Fruit fly (Drosophila melanogaster) whole organism, embryonic: ENCODE data around the gene CG13138.

ENCODE experiments used
- BEAF-32 ChIP-seq: fragments of 200-800 bp; sonication (Bioruptor generic); optimal IDR thresholded peaks from 3 replicates; lab custom pipeline; 2017; ENCODE audit warnings: missing biosample characterization, missing genetic modification characterization, mild to moderate bottlenecking, moderate library complexity, missing genetic modification reagents
- C15 ChIP-seq: fragments of 200-800 bp; sonication (Bioruptor generic); IDR thresholded peaks from 3 replicates; pipeline ENCODE4 v1.3.6; 2022; ENCODE audit warnings: missing biosample characterization, missing genetic modification characterization
- CG10979 ChIP-seq: fragments of 200-800 bp; sonication (Bioruptor generic); optimal IDR thresholded peaks from 2 replicates; lab custom pipeline; 2018; ENCODE audit warnings: missing biosample characterization, mild to moderate bottlenecking, missing genetic modification characterization, moderate library complexity
- CG1233 ChIP-seq: fragments of 200-800 bp; sonication (Bioruptor generic); optimal IDR thresholded peaks from 4 replicates; lab custom pipeline; 2018; ENCODE audit warnings: missing biosample characterization, mild to moderate bottlenecking, missing genetic modification characterization
- CG14441 ChIP-seq: fragments of 200-800 bp; sonication (Bioruptor generic); IDR thresholded peaks from 2 replicates; pipeline ENCODE4 v1.3.6; 2022; ENCODE audit warnings: missing biosample characterization, missing genetic modification characterization
- CG14860 ChIP-seq: fragments of 200-800 bp; sonication (Bioruptor generic); IDR thresholded peaks from 3 replicates; pipeline ENCODE4 v1.3.6; 2022; ENCODE audit warnings: missing biosample characterization, missing genetic modification characterization; ENCODE audit not compliant: partially characterized antibody
- CG15073 ChIP-seq: fragments of 200-800 bp; sonication (Bioruptor generic); optimal IDR thresholded peaks from 2 replicates; lab custom pipeline; 2016; ENCODE audit warnings: missing biosample characterization, missing genetic modification characterization
- CG17328 ChIP-seq: fragments of 200-800 bp; sonication (Bioruptor generic); IDR thresholded peaks from 2 replicates; pipeline ENCODE4 v1.3.6; 2022; ENCODE audit warnings: missing biosample characterization, missing genetic modification characterization
- CG31441 ChIP-seq: fragments of 200-800 bp; sonication (Bioruptor generic); IDR thresholded peaks from 2 replicates; pipeline ENCODE4 v1.3.6; 2022; ENCODE audit warnings: missing biosample characterization, missing genetic modification characterization
- CG34224 ChIP-seq: fragments of 200-800 bp; sonication (Bioruptor generic); IDR thresholded peaks from 3 replicates; pipeline ENCODE4 v1.3.6; 2022; ENCODE audit warnings: missing biosample characterization, missing genetic modification characterization; ENCODE audit not compliant: partially characterized antibody
- CG34422 ChIP-seq: fragments of 200-800 bp; sonication (Bioruptor generic); IDR thresholded peaks from 3 replicates; pipeline ENCODE4 v1.3.6; 2022; ENCODE audit warnings: missing biosample characterization, missing genetic modification characterization
- CG3726 ChIP-seq: fragments of 200-800 bp; sonication (Bioruptor generic); IDR thresholded peaks from 3 replicates; pipeline ENCODE4, ENCODE4 v1.3.6; 2022; ENCODE audit warnings: missing biosample characterization, missing genetic modification characterization
- CG3838 ChIP-seq: fragments of 200-800 bp; sonication (Bioruptor generic); optimal IDR thresholded peaks from 3 replicates; lab custom pipeline; 2016; ENCODE audit warnings: missing biosample characterization, missing genetic modification characterization
- CG42726 ChIP-seq: fragments of 200-800 bp; sonication (Bioruptor generic); IDR thresholded peaks from 2 replicates; pipeline ENCODE4 v1.3.6; 2022; ENCODE audit warnings: missing biosample characterization, missing genetic modification characterization; ENCODE audit not compliant: partially characterized antibody
- CG4360 ChIP-seq: fragments of 200-800 bp; sonication (Bioruptor generic); IDR thresholded peaks from 2 replicates; pipeline ENCODE4 v1.3.6; 2022; ENCODE audit warnings: missing biosample characterization, missing genetic modification characterization
- CG6654 ChIP-seq: fragments of 200-800 bp; sonication (Bioruptor generic); optimal IDR thresholded peaks from 2 replicates; lab custom pipeline; 2017; ENCODE audit warnings: missing biosample characterization, mild to moderate bottlenecking, missing genetic modification characterization
- CG8089 ChIP-seq: fragments of 200-800 bp; sonication (Bioruptor generic); optimal IDR thresholded peaks from 3 replicates; lab custom pipeline; 2016; ENCODE audit warnings: missing biosample characterization, missing genetic modification characterization
- CG8478 ChIP-seq: fragments of >200 bp; optimal IDR thresholded peaks from 2 replicates; lab custom pipeline; 2018
- CG9817 ChIP-seq: fragments of 200-800 bp; sonication (Bioruptor generic); optimal IDR thresholded peaks from 2 replicates; lab custom pipeline; 2018; ENCODE audit warnings: missing biosample characterization, mild to moderate bottlenecking, missing genetic modification characterization, moderate library complexity
- Camta ChIP-seq: fragments of 200-800 bp; sonication (Bioruptor generic); optimal IDR thresholded peaks from 2 replicates; lab custom pipeline; 2016; ENCODE audit warnings: missing biosample characterization, missing genetic modification characterization
- D ChIP-seq, 2 experiments: fragments of 200-800 bp in 1 of 2; fragments of >200 bp in 1 of 2; sonication (Bioruptor generic) in 1 of 2; optimal IDR thresholded peaks; 2 replicates in 1 of 2; 3 replicates in 1 of 2; lab custom pipeline; 2017; ENCODE audit warnings: mild to moderate bottlenecking in 1 of 2, missing biosample characterization in 1 of 2, missing genetic modification characterization in 1 of 2, missing genetic modification reagents in 1 of 2
- Dbx ChIP-seq: fragments of 200-800 bp; sonication (Bioruptor generic); IDR thresholded peaks from 3 replicates; pipeline ENCODE4 v1.3.6; 2022; ENCODE audit warnings: missing biosample characterization, missing genetic modification characterization
- Doc2 ChIP-seq: fragments of 200-800 bp; sonication (Bioruptor generic); IDR thresholded peaks from 2 replicates; pipeline ENCODE4 v1.3.6; 2022; ENCODE audit warnings: missing biosample characterization, missing genetic modification characterization
- Elba2 ChIP-seq: fragments of 200-800 bp; sonication (Bioruptor generic); optimal IDR thresholded peaks from 3 replicates; lab custom pipeline; 2016; ENCODE audit warnings: missing biosample characterization, missing genetic modification characterization
- H2.0 ChIP-seq: fragments of 200-800 bp; sonication (Bioruptor generic); IDR thresholded peaks from 2 replicates; pipeline ENCODE4 v1.3.6; 2022; ENCODE audit warnings: missing biosample characterization, missing genetic modification characterization
- Ptx1 ChIP-seq: fragments of 200-800 bp; sonication (Bioruptor generic); IDR thresholded peaks from 2 replicates; pipeline ENCODE4 v1.3.6; 2022; ENCODE audit warnings: missing biosample characterization, missing genetic modification characterization
- Spps ChIP-seq: fragments of 200-800 bp; sonication (Bioruptor generic); optimal IDR thresholded peaks from 2 replicates; lab custom pipeline; 2018; ENCODE audit warnings: missing biosample characterization, mild to moderate bottlenecking, missing genetic modification characterization
- bigmax ChIP-seq: fragments of 200-800 bp; sonication (Bioruptor generic); optimal IDR thresholded peaks from 2 replicates; lab custom pipeline; 2018; ENCODE audit warnings: missing biosample characterization, mild to moderate bottlenecking, missing genetic modification characterization
- dan ChIP-seq: fragments of 200-800 bp; sonication (Bioruptor generic); IDR thresholded peaks from 2 replicates; pipeline ENCODE4 v1.3.6; 2022; ENCODE audit warnings: missing biosample characterization, missing genetic modification characterization
- dimm ChIP-seq: fragments of 200-800 bp; sonication (Bioruptor generic); IDR thresholded peaks from 2 replicates; pipeline ENCODE4 v1.3.6; 2022; ENCODE audit warnings: missing biosample characterization, missing genetic modification characterization
- fd102C ChIP-seq: fragments of 200-800 bp; sonication (Bioruptor generic); optimal IDR thresholded peaks from 2 replicates; lab custom pipeline; 2018; ENCODE audit warnings: missing biosample characterization, mild to moderate bottlenecking, missing genetic modification characterization, moderate library complexity
- fd3F ChIP-seq: fragments of 200-800 bp; sonication (Bioruptor generic); optimal IDR thresholded peaks from 2 replicates; lab custom pipeline; 2018; ENCODE audit warnings: missing biosample characterization, mild to moderate bottlenecking, missing genetic modification characterization, moderate library complexity
- grau ChIP-seq: fragments of 200-800 bp; optimal IDR thresholded peaks from 3 replicates; lab custom pipeline; 2019; ENCODE audit warnings: missing biosample characterization, mild to moderate bottlenecking, missing genetic modification characterization, moderate library complexity
- knrl ChIP-seq: fragments of 200-800 bp; sonication (Bioruptor generic); IDR thresholded peaks from 3 replicates; pipeline ENCODE4 v1.3.6; 2022; ENCODE audit warnings: missing biosample characterization, missing genetic modification characterization; ENCODE audit not compliant: partially characterized antibody
- lola ChIP-seq, 3 experiments: fragments of >200 bp in 2 of 3; fragments of 200-800 bp in 1 of 3; sonication (Bioruptor generic) in 1 of 3; optimal IDR thresholded peaks; 2 replicates each; lab custom pipeline; 2017 to 2019; ENCODE audit warnings: missing biosample characterization in 3 of 3, missing genetic modification characterization in 3 of 3, mild to moderate bottlenecking in 1 of 3, moderate library complexity in 1 of 3
- maf-S ChIP-seq: fragments of 200-800 bp; sonication (Bioruptor generic); optimal IDR thresholded peaks from 2 replicates; lab custom pipeline; 2016; ENCODE audit warnings: missing biosample characterization, missing genetic modification characterization
- mld ChIP-seq: fragments of 200-800 bp; sonication (Bioruptor generic); IDR thresholded peaks from 3 replicates; pipeline ENCODE4 v1.3.6; 2022; ENCODE audit warnings: missing biosample characterization, missing genetic modification characterization; ENCODE audit not compliant: partially characterized antibody
- pb ChIP-seq: fragments of 200-800 bp; sonication (Bioruptor generic); optimal IDR thresholded peaks from 3 replicates; lab custom pipeline; 2016; ENCODE audit warnings: missing biosample characterization, missing genetic modification characterization
- pita ChIP-seq: fragments of 200-800 bp; sonication (Bioruptor generic); optimal IDR thresholded peaks from 2 replicates; lab custom pipeline; 2017; ENCODE audit warnings: missing biosample characterization, mild to moderate bottlenecking, missing genetic modification characterization
- pnt ChIP-seq: fragments of 200-800 bp; sonication (Bioruptor generic); optimal IDR thresholded peaks from 3 replicates; lab custom pipeline; 2016; ENCODE audit warnings: missing biosample characterization, missing genetic modification characterization
- pros ChIP-seq: fragments of 200-800 bp; sonication (Bioruptor generic); optimal IDR thresholded peaks from 3 replicates; lab custom pipeline; 2019; ENCODE audit warnings: missing biosample characterization, mild to moderate bottlenecking, missing genetic modification characterization, moderate library complexity
- pum ChIP-seq: fragments of 200-800 bp; sonication (Bioruptor generic); optimal IDR thresholded peaks from 2 replicates; lab custom pipeline; 2016; ENCODE audit warnings: missing biosample characterization, missing genetic modification characterization
- repo ChIP-seq: fragments of 200-800 bp; sonication (Bioruptor generic); optimal IDR thresholded peaks from 2 replicates; lab custom pipeline; 2016; ENCODE audit warnings: missing biosample characterization, missing genetic modification characterization
- so ChIP-seq: fragments of 200-800 bp; sonication (Bioruptor generic); IDR thresholded peaks from 3 replicates; pipeline ENCODE4 v1.3.6; 2022; ENCODE audit warnings: missing biosample characterization, missing genetic modification characterization
- vfl ChIP-seq: fragments of 200-800 bp; sonication (Bioruptor generic); optimal IDR thresholded peaks from 2 replicates; lab custom pipeline; 2016; ENCODE audit warnings: missing biosample characterization, missing genetic modification characterization
- yki ChIP-seq: fragments of >200 bp; optimal IDR thresholded peaks from 3 replicates; lab custom pipeline; 2018
- zf30C ChIP-seq: fragments of 200-800 bp; sonication (Bioruptor generic); optimal IDR thresholded peaks from 3 replicates; lab custom pipeline; 2018; ENCODE audit warnings: missing biosample characterization, mild to moderate bottlenecking, missing genetic modification characterization

Gene CG13138

dm6 chr2L:10261774-10262173 lies 40.0 kb downstream of the CG13138 start (continued):
- TF ChIP-seq fd102C (GFP tag; lab: Kevin White, UChicago) (no peak), lola (GFP tag; optimal IDR thresholded peaks at IDR 0.05; lab: Kevin White, UChicago) (no peak), CG8478 (lab: Kevin White, UChicago) (no peak)

dm6 chr2L:10260750-10261493 lies 40.9 kb downstream of the CG13138 start, which contains the start of gene Pten:
Gene Pten (minus strand): TSS chr2L:10261049.
- peak; percentile 76; the same call in 2 of the 3 replicates for TF ChIP-seq Dbx (GFP tag; lab: Robert Waterston, UW)
- no peak for TF ChIP-seq CG3726 (GFP tag; lab: Robert Waterston, UW)
- no peak for TF ChIP-seq CG6654
- no peak; the same call in 1 of the 2 replicates for TF ChIP-seq H2.0 (GFP tag; lab: Robert Waterston, UW)
- TF ChIP-seq dimm (GFP tag; lab: Robert Waterston, UW) = no peak
- no peak for TF ChIP-seq yki
- TF ChIP-seq CG8089 (GFP tag; lab: Kevin White, UChicago) = peak; percentile 10
- peak; percentile 87 for TF ChIP-seq CG14860 (GFP tag; lab: Robert Waterston, UW)
- TF ChIP-seq CG34422 (GFP tag; lab: Robert Waterston, UW) = 0 out of 3 replicates have a peak, but pooled peaks have one; percentile 19
- TF ChIP-seq CG1233 (GFP tag; lab: Kevin White, UChicago) = peak; percentile 68
- peak; percentile 80; the same call in 2 of the 3 replicates for TF ChIP-seq mld (GFP tag; lab: Robert Waterston, UW)
- TF ChIP-seq CG14441 (GFP tag; lab: Robert Waterston, UW) = no peak
- peak; percentile 51; the same call in 1 of the 2 replicates for TF ChIP-seq CG4360 (GFP tag; lab: Robert Waterston, UW)
- TF ChIP-seq BEAF-32 (GFP tag; lab: Kevin White, UChicago) = peak; percentile 88
- no peak for TF ChIP-seq so
- TF ChIP-seq D (optimal IDR thresholded peaks at IDR 0.05; lab: Kevin White, UChicago) = no peak
- TF ChIP-seq D (GFP tag; optimal IDR thresholded peaks at IDR 0.05; lab: Kevin White, UChicago) = peak; percentile 65
- TF ChIP-seq fd3F (GFP tag; lab: Kevin White, UChicago) = peak; percentile 42
- TF ChIP-seq Ptx1 (GFP tag; lab: Robert Waterston, UW) = no peak
- no peak for TF ChIP-seq pita (GFP tag; lab: Kevin White, UChicago)
- TF ChIP-seq CG17328 (GFP tag; lab: Robert Waterston, UW) = peak; percentile 44; the same call in 1 of the 2 replicates
- TF ChIP-seq dan (GFP tag; lab: Robert Waterston, UW) = no peak
- TF ChIP-seq Doc2 (GFP tag; lab: Robert Waterston, UW) = no peak
- TF ChIP-seq CG31441 (GFP tag; lab: Robert Waterston, UW) = no peak
- peak; percentile 82; the same call in 1 of the 2 replicates for TF ChIP-seq CG42726 (GFP tag; lab: Robert Waterston, UW)
- peak; percentile 87 for TF ChIP-seq knrl (GFP tag; lab: Robert Waterston, UW)
- no peak for TF ChIP-seq CG3838
- TF ChIP-seq pnt = peak; percentile 58
- TF ChIP-seq pros (GFP tag; lab: Kevin White, UChicago) = no peak
- TF ChIP-seq CG10979 (tag; lab: Kevin White, UChicago) = peak; percentile 63
- peak; percentile 12 for TF ChIP-seq Elba2
- TF ChIP-seq maf-S (GFP tag; lab: Kevin White, UChicago) = peak; percentile 64
- peak; percentile 42 for TF ChIP-seq repo (GFP tag; lab: Kevin White, UChicago)
- peak; percentile 31 for TF ChIP-seq pb (GFP tag; lab: Kevin White, UChicago)
- TF ChIP-seq pum (GFP tag; lab: Kevin White, UChicago) = peak; percentile 60
- TF ChIP-seq C15 = 0 out of 3 replicates have a peak, but pooled peaks have one; percentile 33
- no peak for TF ChIP-seq CG15073 (GFP tag; lab: Kevin White, UChicago)
- TF ChIP-seq Spps (tag; lab: Kevin White, UChicago) = peak; percentile 49
- TF ChIP-seq zf30C (GFP tag; lab: Kevin White, UChicago) = no peak
- TF ChIP-seq grau (tag; lab: Kevin White, UChicago) = peak; percentile 63
- peak; percentile 78 for TF ChIP-seq Camta (GFP tag; lab: Kevin White, UChicago)
- no peak for TF ChIP-seq CG9817 (tag; lab: Kevin White, UChicago)
- no peak for TF ChIP-seq bigmax (GFP tag; lab: Kevin White, UChicago)
- TF ChIP-seq CG34224 (GFP tag; lab: Robert Waterston, UW) = peak; percentile 80
- no peak for TF ChIP-seq vfl (GFP tag; lab: Kevin White, UChicago)
